Worm (Caenorhabditis elegans) whole organism, L2 larva: ENCODE results near the gene cyp-35A1.

Source experiments
- F13H6.1 ChIP-seq: sonication (generic microtip); optimal IDR thresholded peaks from 2 replicates; lab custom pipeline; 2016; ENCODE audit warnings: missing genetic modification characterization, missing compliant biosample characterization
- ZK546.5 ChIP-seq: sonication (generic microtip); optimal IDR thresholded peaks from 2 replicates; lab custom pipeline; 2017; ENCODE audit warnings: missing biosample characterization, missing genetic modification characterization
- ama-1 ChIP-seq: fragments of 150-350 bp; optimal IDR thresholded peaks from 2 replicates; lab custom pipeline; 2018; ENCODE audit warnings: inconsistent platforms
- ceh-16 ChIP-seq: fragments of 150-350 bp; optimal IDR thresholded peaks from 2 replicates; lab custom pipeline; 2014; ENCODE audit warnings: missing biosample characterization, missing genetic modification characterization
- lin-13 ChIP-seq: fragments of 150-350 bp; optimal IDR thresholded peaks from 2 replicates; lab custom pipeline; 2014; ENCODE audit warnings: missing biosample characterization, missing genetic modification reagents, missing genetic modification characterization
- lsy-2 ChIP-seq, 2 experiments: fragments of 150-350 bp in 1 of 2; sonication (generic microtip) in 1 of 2; optimal IDR thresholded peaks; 2 replicates each; lab custom pipeline; 2014 to 2017; ENCODE audit warnings: missing biosample characterization in 2 of 2, missing genetic modification characterization in 2 of 2
- sma-3 ChIP-seq: sonication (generic microtip); optimal IDR thresholded peaks from 2 replicates; lab custom pipeline; 2016; ENCODE audit warnings: missing genetic modification reagents, missing genetic modification characterization, missing compliant biosample characterization
- unc-55 ChIP-seq: fragments of 150-350 bp; sonication (generic microtip); optimal IDR thresholded peaks from 3 replicates; lab custom pipeline; 2014; ENCODE audit warnings: missing biosample characterization, missing genetic modification reagents, missing genetic modification characterization
- unc-62 ChIP-seq: fragments of 150-350 bp; optimal IDR thresholded peaks from 2 replicates; lab custom pipeline; 2014; ENCODE audit warnings: missing biosample characterization, missing genetic modification reagents, missing genetic modification characterization
- ztf-11 ChIP-seq: sonication (generic microtip); optimal IDR thresholded peaks from 2 replicates; lab custom pipeline; 2017; ENCODE audit warnings: missing biosample characterization, missing genetic modification characterization

ce11 chrV:7386052-7386573 lies 24.5 kb upstream of the cyp-35A1 start, which contains the start of gene srp-6:
- TF ChIP-seq lsy-2 (tag; optimal IDR thresholded peaks at IDR 0.05; lab: Kevin White, UChicago) (no peak), ama-1 (lab: Kevin White, UChicago) (no peak), F13H6.1 (no peak), ceh-16 (tag; lab: Kevin White, UChicago) (no peak), unc-55 (GFP tag; lab: Kevin White, UChicago) (peak; percentile 6), sma-3 (no peak), ztf-11 (tag; lab: Kevin White, UChicago) (no peak), lin-13 (GFP tag; lab: Kevin White, UChicago) (no peak), unc-62 (GFP tag; lab: Kevin White, UChicago) (no peak), ZK546.5 (tag; lab: Kevin White, UChicago) (no peak)
